Worm (Caenorhabditis elegans) whole organism, midembryonic: ENCODE data around the gene ocr-2.

Experiments
- T22C8.4 ChIP-seq: fragments of 200-800 bp; sonication (Bioruptor generic); IDR thresholded peaks from 2 replicates; pipeline ENCODE4 v1.3.6; 2022; ENCODE audit warnings: missing genetic modification characterization, missing compliant biosample characterization
- cog-1 ChIP-seq: sonication (generic microtip); optimal IDR thresholded peaks from 2 replicates; lab custom pipeline; 2016; ENCODE audit warnings: missing genetic modification characterization, missing compliant biosample characterization
- flt-1 ChIP-seq: fragments of 200-800 bp; sonication (Bioruptor generic); IDR thresholded peaks from 2 replicates; pipeline ENCODE4 v1.3.6; 2022; ENCODE audit warnings: missing genetic modification characterization, missing compliant biosample characterization
- ztf-29 ChIP-seq: fragments of 200-800 bp; sonication (Bioruptor generic); IDR thresholded peaks from 2 replicates; pipeline ENCODE4 v1.3.6; 2022; ENCODE audit warnings: missing genetic modification reagents, missing genetic modification characterization, missing compliant biosample characterization

DNA sequence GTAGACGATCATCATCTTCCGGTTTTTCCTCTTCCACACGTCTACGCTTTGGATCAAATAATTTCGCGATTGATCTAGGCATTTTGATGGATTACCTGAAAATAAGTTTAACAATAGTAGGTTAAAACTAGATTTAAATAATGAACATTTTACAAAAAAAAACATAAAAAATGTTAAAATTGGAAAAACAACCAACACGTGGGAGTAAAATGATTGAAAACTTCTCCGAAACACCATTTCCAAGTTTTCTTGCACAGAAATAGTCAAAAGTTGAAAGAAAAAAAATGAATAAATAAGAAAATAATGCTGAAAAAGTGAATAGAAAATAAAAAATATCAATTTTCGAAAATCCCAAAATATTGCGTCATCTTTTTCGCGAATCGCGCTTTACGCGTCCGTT is 8.1 kb downstream of the ocr-2 start, which contains the start of gene C07G1.7:
- TF ChIP-seq flt-1 (GFP tag; lab: Robert Waterston, UW): no peak
- no peak for TF ChIP-seq T22C8.4
- TF ChIP-seq cog-1: no peak
- TF ChIP-seq ztf-29 (GFP tag; lab: Robert Waterston, UW): no peak
